In genomic region chr3L:5577250-5578138, dm6 we compare ENCODE assay signal across 1 fruit fly cellular context.
TF ChIP-seq lines count a peak whose summit lies in the region.

Gene Msr-110, minus strand, starts transcription at chr3L:5577348.

TF ChIP-seq in whole organism, embryonic, 481 proteins besides CTCF, POLR2A, EP300 and RAD21 (continued from another document and continues in another):
- TF ChIP-seq her (GFP tag; optimal IDR thresholded peaks at IDR 0.05; lab: Kevin White, UChicago) (peak; percentile 34), CG31224 (GFP tag; IDR thresholded peaks at IDR 0.05; lab: Robert Waterston, UW) (peak; percentile 72; the same call in 1 of the 2 replicates), Meics (GFP tag; optimal IDR thresholded peaks at IDR 0.05; lab: Kevin White, UChicago) (peak; percentile 92), kah (GFP tag; optimal IDR thresholded peaks at IDR 0.05; lab: Kevin White, UChicago) (peak; percentile 70), sens-2 (GFP tag; IDR thresholded peaks at IDR 0.05; lab: Robert Waterston, UW) (peak; percentile 50; the same call in 1 of the 2 replicates), CG30403 (GFP tag; optimal IDR thresholded peaks at IDR 0.05; lab: Kevin White, UChicago) (peak; percentile 85), nom (GFP tag; optimal IDR thresholded peaks at IDR 0.05; lab: Kevin White, UChicago) (peak; percentile 99), ci (GFP tag; IDR thresholded peaks at IDR 0.05; lab: Robert Waterston, UW) (peak; percentile 90), crp (GFP tag; optimal IDR thresholded peaks at IDR 0.05; lab: Kevin White, UChicago) (peak in 1 of 2 experiments; percentile 46), bbx (GFP tag; IDR thresholded peaks at IDR 0.05; lab: Robert Waterston, UW; ENCODE audit: partially characterized antibody) (no peak), zfh2 (GFP tag; optimal IDR thresholded peaks at IDR 0.05; lab: Kevin White, UChicago) (peak; percentile 66), Rfx (GFP tag; IDR thresholded peaks at IDR 0.05; lab: Robert Waterston, UW) (peak; percentile 93), CG10321 (GFP tag; IDR thresholded peaks at IDR 0.05; lab: Robert Waterston, UW) (0 out of 2 replicates have a peak, but pooled peaks have one; percentile 63), crc (GFP tag; optimal IDR thresholded peaks at IDR 0.05; lab: Kevin White, UChicago) (no peak), so (GFP tag; IDR thresholded peaks at IDR 0.05; lab: Robert Waterston, UW) (peak; percentile 90), dati (GFP tag; IDR thresholded peaks at IDR 0.05; lab: Robert Waterston, UW) (peak; percentile 47; the same call in 1 of the 2 replicates), Chrac-16 (GFP tag; optimal IDR thresholded peaks at IDR 0.05; lab: Kevin White, UChicago) (peak; percentile 65), sqz (GFP tag; optimal IDR thresholded peaks at IDR 0.05; lab: Kevin White, UChicago) (peak; percentile 87), en (GFP tag; optimal IDR thresholded peaks at IDR 0.05; lab: Kevin White, UChicago) (peak; percentile 37), CG14441 (GFP tag; IDR thresholded peaks at IDR 0.05; lab: Robert Waterston, UW) (peak; percentile 86), ttk (GFP tag; IDR thresholded peaks at IDR 0.05; lab: Robert Waterston, UW) (peak; percentile 78), Eip74EF (GFP tag; optimal IDR thresholded peaks at IDR 0.05; lab: Kevin White, UChicago) (peak in 1 of 2 experiments; percentile 86), CG12942 (GFP tag; optimal IDR thresholded peaks at IDR 0.05; lab: Kevin White, UChicago) (peak; percentile 67), Awh (GFP tag; IDR thresholded peaks at IDR 0.05; lab: Robert Waterston, UW) (peak; percentile 74), Doc3 (GFP tag; IDR thresholded peaks at IDR 0.05; lab: Robert Waterston, UW; ENCODE audit: partially characterized antibody) (no peak), Lhr (GFP tag; optimal IDR thresholded peaks at IDR 0.05; lab: Kevin White, UChicago) (peak; percentile 41), dan (GFP tag; IDR thresholded peaks at IDR 0.05; lab: Robert Waterston, UW) (peak; percentile 35; the same call in 1 of the 2 replicates), zen2 (GFP tag; IDR thresholded peaks at IDR 0.05; lab: Robert Waterston, UW; ENCODE audit: partially characterized antibody) (no peak), CG12744 (GFP tag; optimal IDR thresholded peaks at IDR 0.05; lab: Kevin White, UChicago) (peak; percentile 73), CG12236 (GFP tag; optimal IDR thresholded peaks at IDR 0.05; lab: Kevin White, UChicago) (peak; percentile 33), nerfin-1 (tag; optimal IDR thresholded peaks at IDR 0.05; lab: Kevin White, UChicago) (peak; percentile 84), peb (GFP tag; IDR thresholded peaks at IDR 0.05; lab: Robert Waterston, UW) (peak; percentile 76), Neu2 (GFP tag; optimal IDR thresholded peaks at IDR 0.05; lab: Kevin White, UChicago; ENCODE audit: borderline replicate concordance) (peak; percentile 3), CG31388 (GFP tag; optimal IDR thresholded peaks at IDR 0.05; lab: Kevin White, UChicago) (peak; percentile 61), CG10979 (tag; optimal IDR thresholded peaks at IDR 0.05; lab: Kevin White, UChicago) (peak; percentile 79), mirr (GFP tag; optimal IDR thresholded peaks at IDR 0.05; lab: Kevin White, UChicago) (peak; percentile 61), CG6791 (GFP tag; IDR thresholded peaks at IDR 0.05; lab: Robert Waterston, UW; ENCODE audit: partially characterized antibody) (no peak), CG3163 (GFP tag; optimal IDR thresholded peaks at IDR 0.05; lab: Kevin White, UChicago) (peak; percentile 49), CG8089 (GFP tag; optimal IDR thresholded peaks at IDR 0.05; lab: Kevin White, UChicago) (peak; percentile 69), Nf-YA (GFP tag; IDR thresholded peaks at IDR 0.05; lab: Robert Waterston, UW) (peak; percentile 65; the same call in 1 of the 2 replicates), h (optimal IDR thresholded peaks at IDR 0.05; lab: Kevin White, UChicago) (no peak), lbe (GFP tag; optimal IDR thresholded peaks at IDR 0.05; lab: Kevin White, UChicago) (peak; percentile 58), Gug (GFP tag; IDR thresholded peaks at IDR 0.05; lab: Robert Waterston, UW) (peak; percentile 78; the same call in 3 of the 4 replicates), CG12391 (tag; optimal IDR thresholded peaks at IDR 0.05; lab: Kevin White, UChicago) (peak; percentile 89), gem (tag; optimal IDR thresholded peaks at IDR 0.05; lab: Kevin White, UChicago) (peak; percentile 92), CG10959 (GFP tag; IDR thresholded peaks at IDR 0.05; lab: Robert Waterston, UW) (0 out of 2 replicates have a peak, but pooled peaks have one; percentile 39), CrebB (tag; optimal IDR thresholded peaks at IDR 0.05; lab: Kevin White, UChicago) (peak; percentile 81), CG11093 (GFP tag; IDR thresholded peaks at IDR 0.05; lab: Robert Waterston, UW) (peak; percentile 91), pb (GFP tag; optimal IDR thresholded peaks at IDR 0.05; lab: Kevin White, UChicago) (peak; percentile 66), bowl (GFP tag; IDR thresholded peaks at IDR 0.05; lab: Robert Waterston, UW) (peak; percentile 72), CG1233 (GFP tag; optimal IDR thresholded peaks at IDR 0.05; lab: Kevin White, UChicago) (peak; percentile 86), CG4820 (GFP tag; optimal IDR thresholded peaks at IDR 0.05; lab: Kevin White, UChicago) (peak; percentile 76), CG6654 (GFP tag; optimal IDR thresholded peaks at IDR 0.05; lab: Kevin White, UChicago) (peak; percentile 67), unpg (GFP tag; optimal IDR thresholded peaks at IDR 0.05; lab: Kevin White, UChicago) (peak; percentile 91), CG10654 (GFP tag; optimal IDR thresholded peaks at IDR 0.05; lab: Kevin White, UChicago) (peak; percentile 70), eve (GFP tag; optimal IDR thresholded peaks at IDR 0.05; lab: Kevin White, UChicago) (peak in 1 of 2 experiments; percentile 96), CG1832 (GFP tag; optimal IDR thresholded peaks at IDR 0.05; lab: Kevin White, UChicago) (peak; percentile 22), gsb (GFP tag; IDR thresholded peaks at IDR 0.05; lab: Robert Waterston, UW) (peak; percentile 76), Sry-δ (GFP tag; optimal IDR thresholded peaks at IDR 0.05; lab: Kevin White, UChicago) (peak; percentile 32), Sin3A (optimal IDR thresholded peaks at IDR 0.05; lab: Kevin White, UChicago) (no peak), CG9932 (GFP tag; IDR thresholded peaks at IDR 0.05; lab: Robert Waterston, UW) (peak; percentile 95), CG1647 (GFP tag; optimal IDR thresholded peaks at IDR 0.05; lab: Kevin White, UChicago) (peak; percentile 40), Fer2 (tag; optimal IDR thresholded peaks at IDR 0.05; lab: Kevin White, UChicago) (peak; percentile 89), Elba2 (GFP tag; optimal IDR thresholded peaks at IDR 0.05; lab: Kevin White, UChicago) (no peak), pita (GFP tag; optimal IDR thresholded peaks at IDR 0.05; lab: Kevin White, UChicago) (no peak), maf-S (GFP tag; optimal IDR thresholded peaks at IDR 0.05; lab: Kevin White, UChicago) (peak; percentile 59), CG2875 (GFP tag; optimal IDR thresholded peaks at IDR 0.05; lab: Kevin White, UChicago) (peak; percentile 64), Ets65A (GFP tag; lab: Kevin White, UChicago) (peak; percentile 98), lilli (GFP tag; optimal IDR thresholded peaks at IDR 0.05; lab: Kevin White, UChicago) (peak; percentile 77), bcd (GFP tag; optimal IDR thresholded peaks at IDR 0.05; lab: Kevin White, UChicago) (peak; percentile 89), CG10209 (GFP tag; optimal IDR thresholded peaks at IDR 0.05; lab: Kevin White, UChicago) (peak; percentile 86), Hr39 (optimal IDR thresholded peaks at IDR 0.05; lab: Kevin White, UChicago) (no peak), Atf-2 (GFP tag; optimal IDR thresholded peaks at IDR 0.05; lab: Kevin White, UChicago) (peak; percentile 59), usp (GFP tag; optimal IDR thresholded peaks at IDR 0.05; lab: Kevin White, UChicago) (no peak), insv (GFP tag; optimal IDR thresholded peaks at IDR 0.05; lab: Kevin White, UChicago) (peak in 1 of 2 experiments; percentile 40), hth (optimal IDR thresholded peaks at IDR 0.05; lab: Kevin White, UChicago) (no peak), Dll (GFP tag; IDR thresholded peaks at IDR 0.05; lab: Robert Waterston, UW; ENCODE audit: partially characterized antibody) (no peak), Myb (GFP tag; optimal IDR thresholded peaks at IDR 0.05; lab: Kevin White, UChicago) (peak; percentile 56), CG7271 (tag; optimal IDR thresholded peaks at IDR 0.05; lab: Kevin White, UChicago) (peak; percentile 28), BtbVII (GFP tag; optimal IDR thresholded peaks at IDR 0.05; lab: Kevin White, UChicago) (peak; percentile 85), amos (GFP tag; IDR thresholded peaks at IDR 0.05; lab: Robert Waterston, UW; ENCODE audit: partially characterized antibody) (no peak), ash1 (GFP tag; optimal IDR thresholded peaks at IDR 0.05; lab: Kevin White, UChicago) (no peak), CG30431 (GFP tag; optimal IDR thresholded peaks at IDR 0.05; lab: Kevin White, UChicago) (peak; percentile 67), CG6683 (GFP tag; optimal IDR thresholded peaks at IDR 0.05; lab: Kevin White, UChicago) (peak; percentile 70), CG14014 (GFP tag; IDR thresholded peaks at IDR 0.05; lab: Robert Waterston, UW) (peak; percentile 90), HLH3B (GFP tag; IDR thresholded peaks at IDR 0.05; lab: Robert Waterston, UW) (peak; percentile 88), cwo (GFP tag; optimal IDR thresholded peaks at IDR 0.05; lab: Kevin White, UChicago) (peak; percentile 92), sd (tag; optimal IDR thresholded peaks at IDR 0.05; lab: Kevin White, UChicago) (peak; percentile 82), Camta (GFP tag; optimal IDR thresholded peaks at IDR 0.05; lab: Kevin White, UChicago) (peak; percentile 48), disco-r (GFP tag; optimal IDR thresholded peaks at IDR 0.05; lab: Kevin White, UChicago) (peak; percentile 45), jumu (GFP tag; optimal IDR thresholded peaks at IDR 0.05; lab: Kevin White, UChicago) (peak; percentile 70), fd64A (GFP tag; optimal IDR thresholded peaks at IDR 0.05; lab: Kevin White, UChicago) (peak; percentile 60), NK7.1 (GFP tag; optimal IDR thresholded peaks at IDR 0.05; lab: Kevin White, UChicago) (peak; percentile 53), CG17328 (GFP tag; IDR thresholded peaks at IDR 0.05; lab: Robert Waterston, UW) (peak; percentile 73), nmo (GFP tag; optimal IDR thresholded peaks at IDR 0.05; lab: Kevin White, UChicago) (peak; percentile 91), CG2712 (tag; optimal IDR thresholded peaks at IDR 0.05; lab: Kevin White, UChicago) (peak; percentile 88), zfh1 (GFP tag; IDR thresholded peaks at IDR 0.05; lab: Robert Waterston, UW) (peak; percentile 72), CG12659 (GFP tag; optimal IDR thresholded peaks at IDR 0.05; lab: Kevin White, UChicago) (peak; percentile 92), CHES-1-like (GFP tag; optimal IDR thresholded peaks at IDR 0.05; lab: Kevin White, UChicago) (peak; percentile 74), trem (tag; optimal IDR thresholded peaks at IDR 0.05; lab: Kevin White, UChicago) (peak; percentile 67), Kr (GFP tag; optimal IDR thresholded peaks at IDR 0.05; lab: Kevin White, UChicago) (no peak), run (tag; optimal IDR thresholded peaks at IDR 0.05; lab: Kevin White, UChicago) (peak; percentile 85), CG16863 (GFP tag; optimal IDR thresholded peaks at IDR 0.05; lab: Kevin White, UChicago) (peak; percentile 79), al (GFP tag; IDR thresholded peaks at IDR 0.05; lab: Robert Waterston, UW) (peak; percentile 82), slou (GFP tag; optimal IDR thresholded peaks at IDR 0.05; lab: Kevin White, UChicago) (peak; percentile 68), otp (GFP tag; IDR thresholded peaks at IDR 0.05; lab: Robert Waterston, UW) (peak; percentile 57), CG6254 (GFP tag; optimal IDR thresholded peaks at IDR 0.05; lab: Kevin White, UChicago) (peak; percentile 71), Dfd (GFP tag; optimal IDR thresholded peaks at IDR 0.05; lab: Kevin White, UChicago) (no peak), Bteb2 (GFP tag; optimal IDR thresholded peaks at IDR 0.05; lab: Kevin White, UChicago) (peak; percentile 52), lov (optimal IDR thresholded peaks at IDR 0.05; lab: Kevin White, UChicago) (no peak), lov (GFP tag; IDR thresholded peaks at IDR 0.05; lab: Robert Waterston, UW) (peak; percentile 26; the same call in 1 of the 3 replicates), br (optimal IDR thresholded peaks at IDR 0.05; lab: Kevin White, UChicago) (no peak), CG10543 (GFP tag; optimal IDR thresholded peaks at IDR 0.05; lab: Kevin White, UChicago) (peak; percentile 89), CG10147 (GFP tag; optimal IDR thresholded peaks at IDR 0.05; lab: Kevin White, UChicago) (peak; percentile 85), shn (GFP tag; optimal IDR thresholded peaks at IDR 0.05; lab: Kevin White, UChicago) (peak; percentile 79), CG11456 (GFP tag; IDR thresholded peaks at IDR 0.05; lab: Robert Waterston, UW) (peak; percentile 83), D19B (GFP tag; optimal IDR thresholded peaks at IDR 0.05; lab: Kevin White, UChicago) (peak; percentile 83), jing (GFP tag; optimal IDR thresholded peaks at IDR 0.05; lab: Kevin White, UChicago) (peak; percentile 78), CG14965 (GFP tag; optimal IDR thresholded peaks at IDR 0.05; lab: Kevin White, UChicago; ENCODE audit: borderline replicate concordance) (no peak), HHEX (GFP tag; optimal IDR thresholded peaks at IDR 0.05; lab: Kevin White, UChicago) (peak; percentile 89), Hsf (GFP tag; optimal IDR thresholded peaks at IDR 0.05; lab: Kevin White, UChicago) (peak; percentile 80), chinmo (GFP tag; IDR thresholded peaks at IDR 0.05; lab: Robert Waterston, UW; ENCODE audit: partially characterized antibody) (peak; percentile 82; the same call in 1 of the 4 replicates), dm (GFP tag; optimal IDR thresholded peaks at IDR 0.05; lab: Kevin White, UChicago) (peak; percentile 52), Ravus (GFP tag; IDR thresholded peaks at IDR 0.05; lab: Robert Waterston, UW) (peak; percentile 56), wek (GFP tag; optimal IDR thresholded peaks at IDR 0.05; lab: Kevin White, UChicago) (peak; percentile 61), CG15011 (GFP tag; optimal IDR thresholded peaks at IDR 0.05; lab: Kevin White, UChicago) (peak; percentile 78), Taf1 (GFP tag; IDR thresholded peaks at IDR 0.05; lab: Robert Waterston, UW) (peak; percentile 86), vnd (GFP tag; IDR thresholded peaks at IDR 0.05; lab: Robert Waterston, UW; ENCODE audit: partially characterized antibody) (no peak), CG16813 (GFP tag; IDR thresholded peaks at IDR 0.05; lab: Robert Waterston, UW; ENCODE audit: partially characterized antibody) (no peak)
